Fruit fly (Drosophila melanogaster): ENCODE results near the gene Octalpha2R.

Octalpha2R gene

dm6 chr3R:18895227-18895626 lies 46.2 kb upstream of the Octalpha2R start (continued):
- TF ChIP-seq CG17829 (tag; optimal IDR thresholded peaks at IDR 0.05) (no peak), gce (GFP tag; IDR thresholded peaks at IDR 0.05) (peak; percentile 39; the same call in 1 of the 3 replicates), CG12391 (tag; optimal IDR thresholded peaks at IDR 0.05) (no peak), CG31224 (GFP tag; IDR thresholded peaks at IDR 0.05) (peak; percentile 37; the same call in 1 of the 2 replicates), cwo (GFP tag; optimal IDR thresholded peaks at IDR 0.05) (no peak), CG14965 (GFP tag; optimal IDR thresholded peaks at IDR 0.05; ENCODE audit: borderline replicate concordance) (no peak), ci (GFP tag; IDR thresholded peaks at IDR 0.05) (no peak), cas (GFP tag; IDR thresholded peaks at IDR 0.05) (no peak), sens-2 (GFP tag; IDR thresholded peaks at IDR 0.05) (no peak), Sin3A (optimal IDR thresholded peaks at IDR 0.05) (no peak), CrebB (tag; optimal IDR thresholded peaks at IDR 0.05) (no peak), CG3407 (GFP tag; optimal IDR thresholded peaks at IDR 0.05) (no peak), CG14050 (GFP tag; IDR thresholded peaks at IDR 0.05) (peak; percentile 33; the same call in 1 of the 3 replicates), CG4854 (GFP tag; optimal IDR thresholded peaks at IDR 0.05) (no peak), CG18599 (GFP tag; optimal IDR thresholded peaks at IDR 0.05) (peak; percentile 46), HLH54F (GFP tag; optimal IDR thresholded peaks at IDR 0.05) (no peak), CG4328 (GFP tag; optimal IDR thresholded peaks at IDR 0.05) (no peak), ac (GFP tag; optimal IDR thresholded peaks at IDR 0.05) (no peak), corto (GFP tag; optimal IDR thresholded peaks at IDR 0.05) (no peak), CG6272 (GFP tag; IDR thresholded peaks at IDR 0.05) (peak; percentile 89), CG10654 (GFP tag; optimal IDR thresholded peaks at IDR 0.05) (no peak), MESR4 (GFP tag; optimal IDR thresholded peaks at IDR 0.05) (no peak), HLH4C (GFP tag; IDR thresholded peaks at IDR 0.05; ENCODE audit: partially characterized antibody) (no peak), ara (GFP tag; IDR thresholded peaks at IDR 0.05) (no peak), cg (GFP tag; optimal IDR thresholded peaks at IDR 0.05) (no peak), Elba2 (GFP tag; optimal IDR thresholded peaks at IDR 0.05) (no peak), Fer2 (tag; optimal IDR thresholded peaks at IDR 0.05) (no peak), Xbp1 (GFP tag; optimal IDR thresholded peaks at IDR 0.05) (no peak), CG3726 (GFP tag; IDR thresholded peaks at IDR 0.05) (no peak), Doc2 (GFP tag; IDR thresholded peaks at IDR 0.05) (no peak), seq (GFP tag; IDR thresholded peaks at IDR 0.05) (no peak), CG6813 (GFP tag; optimal IDR thresholded peaks at IDR 0.05) (no peak), CG2678 (tag; optimal IDR thresholded peaks at IDR 0.05) (peak; percentile 51), H2.0 (GFP tag; IDR thresholded peaks at IDR 0.05) (no peak), C15 (GFP tag; IDR thresholded peaks at IDR 0.05) (0 out of 3 replicates have a peak, but pooled peaks have one; percentile 9), cato (GFP tag; optimal IDR thresholded peaks at IDR 0.05; ENCODE audit: borderline replicate concordance) (no peak), emc (GFP tag; optimal IDR thresholded peaks at IDR 0.05) (no peak), CG15073 (GFP tag; optimal IDR thresholded peaks at IDR 0.05) (no peak), gsb (GFP tag; IDR thresholded peaks at IDR 0.05) (peak; percentile 71), sima (GFP tag; optimal IDR thresholded peaks at IDR 0.05) (no peak), wdn (GFP tag; IDR thresholded peaks at IDR 0.05) (no peak), CG2116 (GFP tag; optimal IDR thresholded peaks at IDR 0.05) (no peak), CG10543 (GFP tag; optimal IDR thresholded peaks at IDR 0.05) (no peak), chinmo (GFP tag; IDR thresholded peaks at IDR 0.05; ENCODE audit: partially characterized antibody) (no peak), CG30403 (GFP tag; optimal IDR thresholded peaks at IDR 0.05) (no peak), CG4617 (GFP tag; optimal IDR thresholded peaks at IDR 0.05; ENCODE audit: borderline replicate concordance) (no peak), Gsc (GFP tag; IDR thresholded peaks at IDR 0.05) (no peak), CG3847 (GFP tag; IDR thresholded peaks at IDR 0.05) (no peak), CG8089 (GFP tag; optimal IDR thresholded peaks at IDR 0.05) (no peak), eyg (GFP tag; optimal IDR thresholded peaks at IDR 0.05) (no peak), CG8388 (GFP tag; optimal IDR thresholded peaks at IDR 0.05) (no peak), HHEX (GFP tag; optimal IDR thresholded peaks at IDR 0.05) (no peak)

All from whole organism, embryonic.